Worm (Caenorhabditis elegans) whole organism, L2 larva: ENCODE measurements around the gene F10E7.5.

Experiments used
- C34F6.9 ChIP-seq: fragments of 150-350 bp; optimal IDR thresholded peaks from 2 replicates; lab custom pipeline; 2014; ENCODE audit warnings: missing biosample characterization, missing genetic modification characterization
- F13H6.1 ChIP-seq: sonication (generic microtip); optimal IDR thresholded peaks from 2 replicates; lab custom pipeline; 2016; ENCODE audit warnings: missing genetic modification characterization, missing compliant biosample characterization
- R02D3.7 ChIP-seq: fragments of 150-350 bp; optimal IDR thresholded peaks from 2 replicates; lab custom pipeline; 2014; ENCODE audit warnings: missing biosample characterization, missing genetic modification characterization
- blmp-1 ChIP-seq: sonication (generic microtip); optimal IDR thresholded peaks from 2 replicates; lab custom pipeline; 2017; ENCODE audit warnings: missing genetic modification characterization, mild to moderate bottlenecking, missing compliant biosample characterization, antibody characterized with exemption, moderate library complexity; ENCODE audit not compliant: insufficient read depth
- ceh-16 ChIP-seq: fragments of 150-350 bp; optimal IDR thresholded peaks from 2 replicates; lab custom pipeline; 2014; ENCODE audit warnings: missing biosample characterization, missing genetic modification characterization
- ceh-82 ChIP-seq: fragments of 150-350 bp; optimal IDR thresholded peaks from 2 replicates; lab custom pipeline; 2014; ENCODE audit warnings: missing biosample characterization, missing genetic modification characterization
- crh-2 ChIP-seq: sonication (generic microtip); optimal IDR thresholded peaks from 2 replicates; lab custom pipeline; 2017; ENCODE audit warnings: missing biosample characterization, missing genetic modification characterization
- dmd-4 ChIP-seq: sonication (generic microtip); optimal IDR thresholded peaks from 2 replicates; lab custom pipeline; 2017; ENCODE audit warnings: missing biosample characterization, missing genetic modification characterization
- egl-27 ChIP-seq: sonication (generic microtip); optimal IDR thresholded peaks from 3 replicates; lab custom pipeline; 2017; ENCODE audit warnings: missing biosample characterization, missing genetic modification reagents, missing genetic modification characterization
- elt-1 ChIP-seq: fragments of 150-350 bp; optimal IDR thresholded peaks from 2 replicates; lab custom pipeline; 2014; ENCODE audit warnings: missing biosample characterization, missing genetic modification characterization
- elt-3 ChIP-seq: sonication (generic microtip); optimal IDR thresholded peaks from 2 replicates; lab custom pipeline; 2017; ENCODE audit warnings: missing biosample characterization, missing genetic modification characterization
- fos-1 ChIP-seq: fragments of 150-350 bp; optimal IDR thresholded peaks from 2 replicates; lab custom pipeline; 2014; ENCODE audit warnings: missing biosample characterization, missing genetic modification characterization
- gmeb-1 ChIP-seq: fragments of 150-350 bp; optimal IDR thresholded peaks from 2 replicates; lab custom pipeline; 2014; ENCODE audit warnings: missing biosample characterization, missing genetic modification characterization
- lin-13 ChIP-seq: fragments of 150-350 bp; optimal IDR thresholded peaks from 2 replicates; lab custom pipeline; 2014; ENCODE audit warnings: missing biosample characterization, missing genetic modification reagents, missing genetic modification characterization
- lin-39 ChIP-seq: fragments of 150-350 bp; optimal IDR thresholded peaks from 2 replicates; lab custom pipeline; 2014; ENCODE audit warnings: missing biosample characterization, missing genetic modification reagents, missing genetic modification characterization
- lsy-2 ChIP-seq, 2 experiments: fragments of 150-350 bp in 1 of 2; sonication (generic microtip) in 1 of 2; optimal IDR thresholded peaks; 2 replicates each; lab custom pipeline; 2014 to 2017; ENCODE audit warnings: missing biosample characterization in 2 of 2, missing genetic modification characterization in 2 of 2
- mab-5 ChIP-seq: fragments of 150-350 bp; optimal IDR thresholded peaks from 2 replicates; lab custom pipeline; 2014; ENCODE audit warnings: missing biosample characterization, missing genetic modification characterization
- mbf-1 ChIP-seq: sonication (generic microtip); optimal IDR thresholded peaks from 2 replicates; lab custom pipeline; 2017; ENCODE audit warnings: missing biosample characterization, missing genetic modification characterization
- mdl-1 ChIP-seq, 2 experiments: fragments of 150-350 bp in 1 of 2; sonication (generic microtip) in 1 of 2; optimal IDR thresholded peaks; 2 replicates each; lab custom pipeline; 2017; ENCODE audit warnings: missing biosample characterization in 2 of 2, missing genetic modification characterization in 2 of 2
- nhr-11 ChIP-seq: fragments of 150-350 bp; optimal IDR thresholded peaks from 2 replicates; lab custom pipeline; 2014; ENCODE audit warnings: missing biosample characterization, missing genetic modification characterization
- nhr-12 ChIP-seq: fragments of 150-350 bp; optimal IDR thresholded peaks from 2 replicates; lab custom pipeline; 2014; ENCODE audit warnings: missing biosample characterization, missing genetic modification characterization
- nhr-129 ChIP-seq: fragments of 150-350 bp; optimal IDR thresholded peaks from 2 replicates; lab custom pipeline; 2014; ENCODE audit warnings: missing biosample characterization, missing genetic modification characterization
- nhr-21 ChIP-seq: fragments of 150-350 bp; optimal IDR thresholded peaks from 2 replicates; lab custom pipeline; 2014; ENCODE audit warnings: missing biosample characterization, missing genetic modification characterization
- nhr-23 ChIP-seq: fragments of 150-350 bp; optimal IDR thresholded peaks from 2 replicates; lab custom pipeline; 2014; ENCODE audit warnings: missing biosample characterization, missing genetic modification reagents, missing genetic modification characterization
- nhr-237 ChIP-seq: fragments of 150-350 bp; optimal IDR thresholded peaks from 2 replicates; lab custom pipeline; 2014; ENCODE audit warnings: missing biosample characterization, missing genetic modification characterization
- nhr-25 ChIP-seq: fragments of 150-350 bp; sonication (generic microtip); optimal IDR thresholded peaks from 3 replicates; lab custom pipeline; 2014; ENCODE audit warnings: missing biosample characterization, missing genetic modification characterization
- nhr-6 ChIP-seq: fragments of 150-350 bp; optimal IDR thresholded peaks from 2 replicates; lab custom pipeline; 2014; ENCODE audit warnings: missing biosample characterization, missing genetic modification characterization
- nhr-77 ChIP-seq: fragments of 150-350 bp; optimal IDR thresholded peaks from 2 replicates; lab custom pipeline; 2014; ENCODE audit warnings: missing biosample characterization, missing genetic modification characterization
- peb-1 ChIP-seq: fragments of 150-350 bp; optimal IDR thresholded peaks from 2 replicates; lab custom pipeline; 2014; ENCODE audit warnings: missing biosample characterization, missing genetic modification characterization
- skn-1 ChIP-seq: sonication (generic microtip); optimal IDR thresholded peaks from 2 replicates; lab custom pipeline; 2017; ENCODE audit warnings: missing biosample characterization, missing genetic modification characterization
- sma-3 ChIP-seq: sonication (generic microtip); optimal IDR thresholded peaks from 2 replicates; lab custom pipeline; 2016; ENCODE audit warnings: missing genetic modification reagents, missing genetic modification characterization, missing compliant biosample characterization
- sma-9 ChIP-seq, 2 experiments: fragments of 150-350 bp in 1 of 2; sonication (generic microtip) in 1 of 2; optimal IDR thresholded peaks; 2 replicates each; lab custom pipeline; 2014 to 2016; ENCODE audit warnings: missing genetic modification characterization in 2 of 2, mild to moderate bottlenecking in 1 of 2, missing biosample characterization in 1 of 2, missing compliant biosample characterization in 1 of 2, missing genetic modification reagents in 1 of 2, moderate library complexity in 1 of 2
- snpc-4 ChIP-seq: fragments of 150-350 bp; optimal IDR thresholded peaks from 2 replicates; lab custom pipeline; 2014; ENCODE audit warnings: missing biosample characterization, missing genetic modification characterization
- unc-39 ChIP-seq: fragments of 150-350 bp; optimal IDR thresholded peaks from 2 replicates; lab custom pipeline; 2014; ENCODE audit warnings: missing biosample characterization, missing genetic modification characterization
- unc-62 ChIP-seq: fragments of 150-350 bp; optimal IDR thresholded peaks from 2 replicates; lab custom pipeline; 2014; ENCODE audit warnings: missing biosample characterization, missing genetic modification reagents, missing genetic modification characterization
- zag-1 ChIP-seq: fragments of 150-350 bp; optimal IDR thresholded peaks from 2 replicates; lab custom pipeline; 2014; ENCODE audit warnings: missing biosample characterization, missing genetic modification characterization
- ztf-1 ChIP-seq: fragments of 200-800 bp; sonication (Bioruptor generic); conservative IDR thresholded peaks from 2 replicates; pipeline ENCODE4 v1.3.6; 2022; ENCODE audit warnings: missing genetic modification characterization, missing compliant biosample characterization
- ztf-11 ChIP-seq: sonication (generic microtip); optimal IDR thresholded peaks from 2 replicates; lab custom pipeline; 2017; ENCODE audit warnings: missing biosample characterization, missing genetic modification characterization
- ztf-4 ChIP-seq: fragments of 150-350 bp; optimal IDR thresholded peaks from 2 replicates; lab custom pipeline; 2014; ENCODE audit warnings: missing biosample characterization, missing genetic modification characterization

F10E7.5 gene

DNA sequence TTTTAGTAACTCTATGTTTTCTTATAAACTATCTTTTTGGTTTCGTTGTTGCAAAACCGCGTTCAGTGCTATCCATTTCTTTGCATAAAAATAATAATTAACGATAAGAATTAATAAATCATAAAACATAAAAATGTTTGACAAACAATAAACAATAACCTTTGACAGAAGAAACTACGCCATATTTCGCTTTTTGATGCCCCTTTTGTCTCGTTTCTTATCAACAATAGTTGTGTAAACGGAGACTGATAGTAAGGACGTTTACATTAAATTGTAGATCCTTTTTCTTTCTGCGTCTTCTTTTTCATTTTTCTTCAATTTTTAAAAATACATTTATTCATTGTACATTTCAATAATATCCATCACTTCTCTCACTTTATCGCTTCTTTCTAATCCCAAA, 27.3 kb downstream of the F10E7.5 start:
- TF ChIP-seq zag-1 (tag; lab: Kevin White, UChicago) (no peak), ceh-16 (no peak), sma-9 (GFP tag; optimal IDR thresholded peaks at IDR 0.05; lab: Kevin White, UChicago) (peak; percentile 54), sma-9 (tag; optimal IDR thresholded peaks at IDR 0.05; lab: Kevin White, UChicago) (no peak), fos-1 (tag; lab: Kevin White, UChicago) (peak; percentile 67)

DNA sequence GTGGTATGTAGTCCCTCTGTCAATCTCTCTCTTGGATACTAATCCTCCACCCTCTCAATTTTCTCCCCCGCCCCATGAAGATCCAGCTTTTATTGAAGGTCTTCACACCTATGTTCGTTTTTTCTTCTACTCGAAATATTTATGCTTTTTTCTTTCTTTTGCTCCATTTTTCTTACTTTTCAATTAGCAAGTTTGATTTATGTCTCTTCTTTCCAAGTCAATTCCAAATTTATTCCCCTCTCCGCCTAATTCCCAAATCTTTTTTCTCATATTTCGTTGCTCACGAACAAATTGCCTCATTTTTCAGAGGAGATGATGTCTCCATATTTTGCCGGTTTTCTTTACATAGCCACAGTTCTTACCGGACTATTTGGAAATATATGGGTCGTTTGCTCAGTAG, 32.5 kb downstream of the F10E7.5 start, which contains the start of gene npr-31:
Gene npr-31 (plus strand): TSS at position 301 of the 400 bp plus-strand sequence.
- TF ChIP-seq ceh-82 (tag; lab: Kevin White, UChicago) = no peak
- no peak for TF ChIP-seq nhr-77 (tag; lab: Kevin White, UChicago)
- TF ChIP-seq mdl-1 (tag; optimal IDR thresholded peaks at IDR 0.05; lab: Kevin White, UChicago) = no peak
- no peak for TF ChIP-seq dmd-4 (tag; lab: Kevin White, UChicago)
- no peak for TF ChIP-seq fos-1 (tag; lab: Kevin White, UChicago)

DNA sequence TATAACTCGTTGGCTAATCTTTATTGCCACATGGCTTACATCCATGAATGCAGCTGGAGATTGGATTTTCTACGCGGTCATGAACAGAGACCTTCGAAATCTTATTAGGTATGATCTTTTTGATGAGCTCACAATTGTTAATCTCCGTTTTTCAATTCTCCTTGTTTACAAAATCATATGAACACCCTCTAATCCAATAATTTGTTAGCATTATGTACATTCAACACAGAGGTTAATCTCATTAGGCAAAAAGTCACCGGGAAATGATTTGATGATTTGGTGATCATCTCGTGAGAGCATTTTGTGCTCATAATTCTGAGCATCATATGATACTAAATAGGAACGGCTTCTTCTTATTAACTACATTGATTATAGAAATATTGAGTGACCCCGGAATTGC, 34.5 kb downstream of the F10E7.5 start:
- no peak for TF ChIP-seq unc-39 (tag; lab: Kevin White, UChicago)
- TF ChIP-seq ztf-4 (tag; lab: Kevin White, UChicago) = no peak
- TF ChIP-seq snpc-4 = no peak
- TF ChIP-seq ceh-16 = no peak
- TF ChIP-seq ztf-1 (GFP tag; lab: Robert Waterston, UW) = no peak
- no peak for TF ChIP-seq crh-2 (tag; lab: Kevin White, UChicago)
- TF ChIP-seq mdl-1 (tag; optimal IDR thresholded peaks at IDR 0.05; lab: Kevin White, UChicago) = no peak
- TF ChIP-seq nhr-21 (tag; lab: Kevin White, UChicago) = no peak
- no peak for TF ChIP-seq mbf-1 (tag; lab: Kevin White, UChicago)
- no peak for TF ChIP-seq fos-1 (tag; lab: Kevin White, UChicago)
- no peak for TF ChIP-seq R02D3.7
- no peak for TF ChIP-seq sma-3 (GFP tag; lab: Kevin White, UChicago)
- no peak for TF ChIP-seq sma-9 (GFP tag; optimal IDR thresholded peaks at IDR 0.05; lab: Kevin White, UChicago)
- TF ChIP-seq sma-9 (tag; optimal IDR thresholded peaks at IDR 0.05; lab: Kevin White, UChicago) = no peak
- no peak for TF ChIP-seq lin-13 (GFP tag; lab: Kevin White, UChicago)
- TF ChIP-seq egl-27 (tag; lab: Kevin White, UChicago) = no peak
- no peak for TF ChIP-seq F13H6.1
- TF ChIP-seq nhr-11 (tag; lab: Kevin White, UChicago) = no peak

DNA sequence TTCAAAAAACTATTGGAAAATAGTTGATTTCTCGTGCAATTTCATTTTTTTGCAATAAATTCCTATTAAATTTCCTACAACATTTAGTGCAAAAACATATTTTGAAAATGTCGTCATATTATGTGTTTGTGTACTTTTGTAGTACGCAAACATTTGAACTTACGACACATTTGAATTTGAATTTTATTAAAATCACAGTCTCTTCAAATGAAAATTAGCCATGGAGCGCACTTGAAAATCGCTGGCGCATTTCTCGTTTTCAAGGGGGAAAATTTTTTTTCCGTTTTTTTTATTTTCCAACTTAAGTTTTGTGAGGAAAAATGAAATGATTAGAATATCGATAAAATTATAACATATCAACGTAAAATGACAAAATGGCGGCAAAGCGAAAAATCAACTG, 35.8 kb downstream of the F10E7.5 start:
- TF ChIP-seq lsy-2 (tag; optimal IDR thresholded peaks at IDR 0.05; lab: Kevin White, UChicago) (peak; percentile 14 to 80), C34F6.9 (peak; percentile 62), nhr-6 (tag; lab: Kevin White, UChicago) (no peak), gmeb-1 (tag; lab: Kevin White, UChicago) (peak; percentile 29), lin-39 (tag; lab: Kevin White, UChicago) (no peak), ceh-16 (no peak), unc-39 (tag; lab: Kevin White, UChicago) (no peak), crh-2 (tag; lab: Kevin White, UChicago) (peak; percentile 29), snpc-4 (no peak), dmd-4 (tag; lab: Kevin White, UChicago) (no peak), nhr-11 (tag; lab: Kevin White, UChicago) (no peak), skn-1 (no peak), nhr-25 (peak; percentile 28), fos-1 (tag; lab: Kevin White, UChicago) (no peak), lin-13 (GFP tag; lab: Kevin White, UChicago) (peak; percentile 39), ceh-82 (tag; lab: Kevin White, UChicago) (no peak)

DNA sequence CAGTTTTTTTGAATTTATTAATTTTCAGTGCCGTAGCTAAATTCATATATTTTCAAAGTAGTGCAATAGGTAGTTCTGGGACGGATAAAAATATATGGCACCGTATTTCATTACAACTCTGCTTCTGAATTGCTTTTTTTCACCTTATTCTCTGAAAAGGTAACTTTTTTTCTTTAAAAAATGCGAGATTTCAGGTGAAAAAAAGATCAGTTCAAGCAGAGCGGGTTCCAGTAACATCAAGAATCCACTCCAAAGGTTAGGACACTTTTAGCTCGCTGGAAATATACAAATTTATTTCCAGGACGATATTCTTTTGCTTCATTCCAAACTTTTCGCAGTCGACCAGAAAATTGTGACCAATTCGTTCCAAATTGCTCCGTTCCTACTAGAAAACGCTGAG, 36.3 kb downstream of the F10E7.5 start, which contains the start of gene T07F8.1:
Gene T07F8.1 (plus strand): TSS at position 301 of the 400 bp plus-strand sequence.
- no peak for TF ChIP-seq nhr-11 (tag; lab: Kevin White, UChicago)
- TF ChIP-seq, all 48 proteins: peak for 0

DNA sequence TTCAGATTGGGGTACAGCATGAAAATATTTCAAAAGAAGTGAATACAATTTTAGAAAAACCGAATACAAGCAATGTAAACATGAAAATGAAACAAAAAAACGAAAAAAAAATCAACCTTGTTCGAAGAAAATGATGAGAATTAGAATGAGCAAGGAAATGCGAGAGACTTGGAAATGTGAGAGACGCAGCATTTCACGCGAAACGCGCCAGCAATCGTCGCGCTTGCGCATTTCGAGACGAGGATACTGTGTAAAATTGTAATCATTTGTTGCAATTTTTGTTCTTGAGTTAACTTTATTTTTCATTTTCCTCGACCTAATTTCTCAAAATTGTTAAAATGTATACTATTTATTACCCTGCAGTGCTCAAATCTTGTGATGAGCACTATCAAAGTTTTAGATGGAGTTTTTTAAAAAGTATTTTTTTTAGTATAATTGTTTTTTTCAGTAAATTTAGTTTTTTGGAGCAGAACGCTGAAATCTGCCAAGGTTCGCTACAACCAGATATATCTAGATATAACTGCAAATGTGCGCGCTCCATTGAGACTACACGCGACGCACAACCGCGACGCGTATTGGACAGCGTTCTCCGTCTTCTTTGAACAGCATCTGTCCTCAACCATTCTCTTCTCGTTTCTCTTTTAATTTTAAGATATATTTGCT, 40.3 kb downstream of the F10E7.5 start, which contains the start of gene fust-1:
Gene fust-1 (plus strand): TSS at position 613 of the 663 bp plus-strand sequence.
- peak; percentile 93 for TF ChIP-seq mab-5 (tag; lab: Kevin White, UChicago)
- TF ChIP-seq ztf-11 (tag; lab: Kevin White, UChicago) = no peak
- no peak for TF ChIP-seq mbf-1 (tag; lab: Kevin White, UChicago)
- peak; percentile 92 for TF ChIP-seq ztf-4 (tag; lab: Kevin White, UChicago)
- no peak for TF ChIP-seq unc-39 (tag; lab: Kevin White, UChicago)
- TF ChIP-seq sma-3 (GFP tag; lab: Kevin White, UChicago) = peak; percentile 96
- peak; percentile 92 for TF ChIP-seq nhr-129 (tag; lab: Kevin White, UChicago)
- TF ChIP-seq blmp-1 = peak; percentile 56
- peak; percentile 94 for TF ChIP-seq nhr-6 (tag; lab: Kevin White, UChicago)
- TF ChIP-seq sma-9 (GFP tag; optimal IDR thresholded peaks at IDR 0.05; lab: Kevin White, UChicago) = peak; percentile 98
- no peak for TF ChIP-seq sma-9 (tag; optimal IDR thresholded peaks at IDR 0.05; lab: Kevin White, UChicago)
- no peak for TF ChIP-seq peb-1
- TF ChIP-seq nhr-237 = peak; percentile 72
- TF ChIP-seq crh-2 (tag; lab: Kevin White, UChicago) = peak; percentile 95
- TF ChIP-seq snpc-4 = peak; percentile 80
- peak; percentile 61 for TF ChIP-seq elt-1 (tag; lab: Kevin White, UChicago)
- TF ChIP-seq nhr-11 (tag; lab: Kevin White, UChicago) = no peak
- TF ChIP-seq R02D3.7 = peak; percentile 74
- TF ChIP-seq unc-62 = peak; percentile 74
- no peak for TF ChIP-seq nhr-23 (tag; lab: Kevin White, UChicago)
- no peak for TF ChIP-seq nhr-12
- peak; percentile 69 for TF ChIP-seq ceh-82 (tag; lab: Kevin White, UChicago)
- no peak for TF ChIP-seq elt-3
